Fruit fly (Drosophila melanogaster): ENCODE measurements around the gene CG33060.

CG33060 gene

dm6 chr3L:16330740-16331139, at the start of gene CG33060:
Gene CG33060, plus strand, starts transcription at chr3L:16331040.
- TF ChIP-seq tai (GFP tag; optimal IDR thresholded peaks at IDR 0.05) (no peak), CG32264 (GFP tag; optimal IDR thresholded peaks at IDR 0.05) (no peak), pan (optimal IDR thresholded peaks at IDR 0.05) (no peak), Hnf4 (GFP tag; optimal IDR thresholded peaks at IDR 0.05) (no peak), CrebA (GFP tag; optimal IDR thresholded peaks at IDR 0.05; ENCODE audit: borderline replicate concordance) (no peak), Dif (GFP tag; optimal IDR thresholded peaks at IDR 0.05; ENCODE audit: partially characterized antibody) (no peak)

DNA sequence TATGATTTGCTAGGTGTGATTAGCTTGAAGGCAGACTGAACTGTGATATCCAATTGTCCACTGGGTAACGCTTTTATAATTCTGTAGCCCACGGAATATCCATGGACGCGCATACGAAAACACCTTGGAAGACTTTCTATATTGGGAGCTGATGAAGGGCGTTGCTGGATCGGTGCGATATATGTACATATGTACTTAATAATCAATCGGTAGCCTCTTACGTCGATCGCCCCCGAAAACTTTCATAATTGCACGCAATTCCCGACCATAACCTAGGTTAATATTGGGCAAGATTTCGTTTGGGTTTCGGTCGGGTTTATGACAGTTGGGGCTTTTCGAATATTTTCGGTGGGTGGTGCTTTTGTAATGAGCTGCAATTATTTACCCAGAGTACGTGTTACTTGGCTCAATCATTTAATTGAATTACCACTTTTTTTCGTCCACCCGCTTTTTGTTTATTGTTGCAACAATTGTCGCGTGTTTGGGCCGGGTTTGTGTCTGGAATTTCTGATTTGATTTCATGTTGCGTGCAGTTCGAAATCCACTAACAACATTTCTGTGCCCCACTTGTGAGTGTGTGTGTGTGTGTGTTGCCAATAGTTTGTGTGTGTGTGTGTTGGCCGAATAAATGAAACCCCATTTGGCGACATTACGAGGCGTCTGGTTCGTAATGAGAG, 48.8 kb upstream of the CG33060 start, which contains the start of gene CG13049:
Gene CG13049, minus strand, starts transcription at position 51 of the 677 bp plus-strand sequence.
- peak; percentile 80 for TF ChIP-seq Dfd (GFP tag; optimal IDR thresholded peaks at IDR 0.05)
- no peak for TF ChIP-seq CG9705 (GFP tag; optimal IDR thresholded peaks at IDR 0.05)

- no peak for TF ChIP-seq dmrt93B (GFP tag; optimal IDR thresholded peaks at IDR 0.05)
- no peak for TF ChIP-seq ey (GFP tag; optimal IDR thresholded peaks at IDR 0.05)
- TF ChIP-seq Mio (GFP tag; optimal IDR thresholded peaks at IDR 0.05): no peak
- no peak for TF ChIP-seq Abd-B (GFP tag; optimal IDR thresholded peaks at IDR 0.05)
- TF ChIP-seq rgr (GFP tag; optimal IDR thresholded peaks at IDR 0.05): no peak
- no peak for TF ChIP-seq psq (GFP tag; optimal IDR thresholded peaks at IDR 0.05)
- no peak for TF ChIP-seq CrebA (GFP tag; optimal IDR thresholded peaks at IDR 0.05; ENCODE audit: borderline replicate concordance)
- TF ChIP-seq fru (GFP tag; optimal IDR thresholded peaks at IDR 0.05): no peak
- TF ChIP-seq br (GFP tag; optimal IDR thresholded peaks at IDR 0.05): no peak
- TF ChIP-seq Hnf4 (GFP tag; optimal IDR thresholded peaks at IDR 0.05): no peak
- TF ChIP-seq brk (GFP tag; optimal IDR thresholded peaks at IDR 0.05): no peak
- no peak for TF ChIP-seq lola (GFP tag; optimal IDR thresholded peaks at IDR 0.05)
- no peak for TF ChIP-seq Dif (GFP tag; optimal IDR thresholded peaks at IDR 0.05; ENCODE audit: partially characterized antibody)
- TF ChIP-seq dsf (GFP tag; optimal IDR thresholded peaks at IDR 0.05; ENCODE audit: borderline replicate concordance): no peak
- TF ChIP-seq sv (GFP tag; optimal IDR thresholded peaks at IDR 0.05): no peak
- no peak for TF ChIP-seq jim (GFP tag; optimal IDR thresholded peaks at IDR 0.05)
- no peak for TF ChIP-seq sage (GFP tag; optimal IDR thresholded peaks at IDR 0.05)
Observed at dm6 chr3L:16283821-16284220, 47.0 kb upstream of the CG33060 start, which contains the start of gene CG13048. Gene CG13048, minus strand, starts transcription at chr3L:16283921.

dm6 chr3L:16285346-16285911, 45.4 kb upstream of the CG33060 start, which contains the start of gene CG13047:
Gene CG13047, minus strand, starts transcription at chr3L:16285396.
- TF ChIP-seq GATAd (GFP tag; optimal IDR thresholded peaks at IDR 0.05) (no peak), usp (GFP tag; optimal IDR thresholded peaks at IDR 0.05) (no peak), foxo (GFP tag; optimal IDR thresholded peaks at IDR 0.05) (no peak), Sp1 (GFP tag; optimal IDR thresholded peaks at IDR 0.05) (no peak), CG9705 (GFP tag; optimal IDR thresholded peaks at IDR 0.05) (no peak), psq (GFP tag; optimal IDR thresholded peaks at IDR 0.05) (no peak), pan (optimal IDR thresholded peaks at IDR 0.05) (no peak), Jra (GFP tag; optimal IDR thresholded peaks at IDR 0.05) (no peak), Hr78 (GFP tag; optimal IDR thresholded peaks at IDR 0.05) (no peak), Dif (GFP tag; optimal IDR thresholded peaks at IDR 0.05; ENCODE audit: partially characterized antibody) (no peak), OdsH (GFP tag; optimal IDR thresholded peaks at IDR 0.05) (no peak), rgr (GFP tag; optimal IDR thresholded peaks at IDR 0.05) (no peak), Dfd (GFP tag; optimal IDR thresholded peaks at IDR 0.05) (no peak), Hnf4 (GFP tag; optimal IDR thresholded peaks at IDR 0.05) (no peak), Hr83 (GFP tag; optimal IDR thresholded peaks at IDR 0.05; ENCODE audit: poor library complexity, severe bottlenecking) (no peak), Abd-B (GFP tag; optimal IDR thresholded peaks at IDR 0.05) (no peak), dmrt93B (GFP tag; optimal IDR thresholded peaks at IDR 0.05) (no peak), ey (GFP tag; optimal IDR thresholded peaks at IDR 0.05) (no peak)

DNA sequence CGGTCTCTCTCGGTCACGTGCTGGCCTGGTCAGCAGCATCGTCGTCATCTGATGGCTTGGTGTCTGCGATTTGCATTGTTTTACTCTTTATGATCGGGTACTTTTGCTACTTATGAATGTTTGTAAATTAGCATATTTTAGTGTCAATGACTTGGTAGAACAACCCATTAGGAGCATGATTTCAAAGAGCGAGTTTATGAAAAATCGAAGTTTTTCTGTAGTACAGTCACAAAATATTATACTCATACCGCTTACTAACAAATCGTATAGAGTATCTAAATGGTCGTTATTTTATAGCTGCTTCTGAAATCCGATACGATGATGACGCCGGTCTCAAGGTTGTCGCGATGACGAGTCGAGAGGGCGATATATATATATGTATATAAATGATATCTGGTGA, 44.6 kb upstream of the CG33060 start:
- TF ChIP-seq Hr83 (GFP tag; optimal IDR thresholded peaks at IDR 0.05; ENCODE audit: poor library complexity, severe bottlenecking) (no peak), br (GFP tag; optimal IDR thresholded peaks at IDR 0.05) (peak; percentile 53), Vsx2 (GFP tag; optimal IDR thresholded peaks at IDR 0.05; ENCODE audit: partially characterized antibody) (no peak), CG32264 (GFP tag; optimal IDR thresholded peaks at IDR 0.05) (no peak), CrebA (GFP tag; optimal IDR thresholded peaks at IDR 0.05; ENCODE audit: borderline replicate concordance) (no peak), Dfd (GFP tag; optimal IDR thresholded peaks at IDR 0.05) (no peak), Jra (GFP tag; optimal IDR thresholded peaks at IDR 0.05) (no peak), foxo (GFP tag; optimal IDR thresholded peaks at IDR 0.05) (peak in 1 of 2 experiments; percentile 36), psq (GFP tag; optimal IDR thresholded peaks at IDR 0.05) (no peak), jim (GFP tag; optimal IDR thresholded peaks at IDR 0.05) (no peak), Hnf4 (GFP tag; optimal IDR thresholded peaks at IDR 0.05) (peak; percentile 13), rgr (GFP tag; optimal IDR thresholded peaks at IDR 0.05) (peak; percentile 51), GATAd (GFP tag; optimal IDR thresholded peaks at IDR 0.05) (no peak), OdsH (GFP tag; optimal IDR thresholded peaks at IDR 0.05) (peak; percentile 34), sv (GFP tag; optimal IDR thresholded peaks at IDR 0.05) (no peak), Myc (optimal IDR thresholded peaks at IDR 0.05) (no peak), fru (GFP tag; optimal IDR thresholded peaks at IDR 0.05) (peak; percentile 50), brk (GFP tag; optimal IDR thresholded peaks at IDR 0.05) (no peak), ey (GFP tag; optimal IDR thresholded peaks at IDR 0.05) (peak; percentile 32), h (GFP tag; optimal IDR thresholded peaks at IDR 0.05) (peak; percentile 53), woc (GFP tag; optimal IDR thresholded peaks at IDR 0.05) (peak; percentile 43), dsf (GFP tag; optimal IDR thresholded peaks at IDR 0.05; ENCODE audit: borderline replicate concordance) (no peak), usp (GFP tag; optimal IDR thresholded peaks at IDR 0.05) (no peak), Abd-B (GFP tag; optimal IDR thresholded peaks at IDR 0.05) (no peak), HLH106 (tag; optimal IDR thresholded peaks at IDR 0.05) (peak; percentile 42), lola (GFP tag; optimal IDR thresholded peaks at IDR 0.05) (no peak), N (GFP tag; optimal IDR thresholded peaks at IDR 0.05) (no peak)

Measured in whole organism, wandering third instar larva.